Fruit fly (Drosophila melanogaster): ENCODE results near the gene CG8534.

The CG8534 gene

DNA sequence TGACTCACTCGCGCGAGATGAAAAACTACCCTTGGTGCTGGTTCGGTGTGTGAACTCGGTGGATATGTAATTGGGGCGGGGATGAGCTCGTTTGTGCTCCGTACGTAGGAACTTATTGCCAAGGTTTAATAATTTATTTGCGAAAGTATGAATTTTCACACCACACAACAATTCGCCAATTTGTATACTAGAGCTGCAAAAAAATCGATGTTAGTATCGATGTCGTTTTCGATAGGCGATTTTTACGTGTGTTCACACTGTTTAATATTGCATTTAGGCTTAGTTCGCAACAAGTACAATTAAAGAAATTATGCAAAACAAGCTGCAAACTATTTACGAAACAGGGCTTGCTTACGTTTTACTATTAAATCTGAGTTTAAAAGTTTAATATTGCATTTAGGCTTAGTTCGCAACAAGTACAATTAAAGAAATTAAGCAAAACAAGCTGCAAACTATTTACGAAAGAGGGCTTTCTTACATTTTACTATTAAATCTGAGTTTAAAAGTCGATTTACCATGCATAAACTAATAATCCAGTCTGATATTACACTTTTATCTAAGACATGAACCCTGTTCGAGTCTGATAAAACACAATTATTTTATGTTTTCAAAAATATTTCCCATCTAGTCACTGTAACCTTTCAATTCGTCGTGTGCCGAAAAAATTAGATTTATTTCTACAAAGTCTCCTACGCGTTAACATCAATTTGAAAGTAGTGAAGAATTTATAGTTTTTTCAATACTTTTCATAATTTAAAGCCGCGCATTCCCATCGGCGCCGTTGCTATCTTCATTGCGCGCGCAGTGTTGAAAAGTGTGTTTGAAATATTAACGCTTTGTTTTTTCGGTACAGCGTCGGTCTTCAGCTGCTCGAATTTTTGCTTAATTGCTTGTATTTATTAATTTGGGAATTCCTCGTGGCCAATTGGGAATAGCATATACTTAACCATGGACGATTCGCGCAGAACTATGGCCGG, 49.3 kb upstream of the CG8534 start, which contains the start of the genes Snap24 and CG8478 (continued):
- TF ChIP-seq zen2 (GFP tag; IDR thresholded peaks at IDR 0.05; ENCODE audit: partially characterized antibody): peak; percentile 66; the same call in 2 of the 3 replicates
- peak; percentile 64; the same call in 2 of the 3 replicates for TF ChIP-seq CG14860 (GFP tag; IDR thresholded peaks at IDR 0.05; ENCODE audit: partially characterized antibody)
- TF ChIP-seq Six4 (GFP tag; optimal IDR thresholded peaks at IDR 0.05): no peak
- no peak for TF ChIP-seq fu2 (GFP tag; optimal IDR thresholded peaks at IDR 0.05)
- TF ChIP-seq dan (GFP tag; IDR thresholded peaks at IDR 0.05): no peak
- TF ChIP-seq CG18262 (tag; optimal IDR thresholded peaks at IDR 0.05): no peak
- TF ChIP-seq ash1 (GFP tag; optimal IDR thresholded peaks at IDR 0.05): no peak
- TF ChIP-seq gro (GFP tag; optimal IDR thresholded peaks at IDR 0.05): no peak
- TF ChIP-seq wdn (GFP tag; IDR thresholded peaks at IDR 0.05): no peak
- TF ChIP-seq CG34224 (GFP tag; IDR thresholded peaks at IDR 0.05; ENCODE audit: partially characterized antibody): peak; percentile 79
- TF ChIP-seq oc (tag; optimal IDR thresholded peaks at IDR 0.05): no peak
- no peak for TF ChIP-seq tgo (GFP tag; IDR thresholded peaks at IDR 0.05)
- TF ChIP-seq CG15514 (GFP tag; optimal IDR thresholded peaks at IDR 0.05): peak; percentile 23
- TF ChIP-seq CG16813 (GFP tag; IDR thresholded peaks at IDR 0.05; ENCODE audit: partially characterized antibody): peak; percentile 81
- no peak for TF ChIP-seq CG12236 (GFP tag; optimal IDR thresholded peaks at IDR 0.05)
- TF ChIP-seq CG11456 (GFP tag; IDR thresholded peaks at IDR 0.05): no peak
- TF ChIP-seq Hr3 (GFP tag; optimal IDR thresholded peaks at IDR 0.05): no peak
- no peak for TF ChIP-seq CG12219 (GFP tag; optimal IDR thresholded peaks at IDR 0.05)
- no peak for TF ChIP-seq CG7786 (GFP tag; optimal IDR thresholded peaks at IDR 0.05)
- no peak for TF ChIP-seq btn (GFP tag; optimal IDR thresholded peaks at IDR 0.05)
- TF ChIP-seq CG6813 (GFP tag; optimal IDR thresholded peaks at IDR 0.05): no peak
- TF ChIP-seq CG2120 (GFP tag; optimal IDR thresholded peaks at IDR 0.05): no peak
- no peak for TF ChIP-seq trh (GFP tag; optimal IDR thresholded peaks at IDR 0.05)
- TF ChIP-seq CG10274 (GFP tag; optimal IDR thresholded peaks at IDR 0.05): no peak
- TF ChIP-seq ara (GFP tag; IDR thresholded peaks at IDR 0.05): no peak
- peak; percentile 56; the same call in 2 of the 3 replicates for TF ChIP-seq mld (GFP tag; IDR thresholded peaks at IDR 0.05; ENCODE audit: partially characterized antibody)
- no peak for TF ChIP-seq CG3065 (GFP tag; optimal IDR thresholded peaks at IDR 0.05)
- TF ChIP-seq Gug (GFP tag; IDR thresholded peaks at IDR 0.05): no peak
- TF ChIP-seq Bgb (GFP tag; IDR thresholded peaks at IDR 0.05; ENCODE audit: partially characterized antibody): peak; percentile 85
- peak; percentile 61 for TF ChIP-seq pzg (GFP tag; optimal IDR thresholded peaks at IDR 0.05)
- no peak for TF ChIP-seq tap (tag; optimal IDR thresholded peaks at IDR 0.05)
- no peak for TF ChIP-seq eve (GFP tag; optimal IDR thresholded peaks at IDR 0.05)
- no peak for TF ChIP-seq CG1832 (GFP tag; optimal IDR thresholded peaks at IDR 0.05)
- TF ChIP-seq CG9215 (GFP tag; IDR thresholded peaks at IDR 0.05): no peak
- TF ChIP-seq CG17328 (GFP tag; IDR thresholded peaks at IDR 0.05): no peak
- no peak for TF ChIP-seq Trl (optimal IDR thresholded peaks at IDR 0.05)
- TF ChIP-seq Trl (GFP tag; optimal IDR thresholded peaks at IDR 0.05): no peak
- TF ChIP-seq D (optimal IDR thresholded peaks at IDR 0.05): no peak
- no peak for TF ChIP-seq D (GFP tag; optimal IDR thresholded peaks at IDR 0.05)
- TF ChIP-seq CG10654 (GFP tag; optimal IDR thresholded peaks at IDR 0.05): no peak
- peak; percentile 59 for TF ChIP-seq MBD-R2 (GFP tag; IDR thresholded peaks at IDR 0.05)
- TF ChIP-seq bowl (GFP tag; IDR thresholded peaks at IDR 0.05): no peak
- no peak for TF ChIP-seq CG4360 (GFP tag; IDR thresholded peaks at IDR 0.05)
- peak; percentile 71; the same call in 2 of the 3 replicates for TF ChIP-seq Opbp (GFP tag; IDR thresholded peaks at IDR 0.05; ENCODE audit: partially characterized antibody)
- no peak for TF ChIP-seq Oli (tag; optimal IDR thresholded peaks at IDR 0.05)
- TF ChIP-seq CG9876 (GFP tag; optimal IDR thresholded peaks at IDR 0.05): no peak
- peak; percentile 80 for TF ChIP-seq ato (GFP tag; IDR thresholded peaks at IDR 0.05; ENCODE audit: partially characterized antibody)
- no peak for TF ChIP-seq Mrtf (GFP tag; IDR thresholded peaks at IDR 0.05)
- peak; percentile 8 for TF ChIP-seq YL-1 (GFP tag; optimal IDR thresholded peaks at IDR 0.05)

All from whole organism, embryonic.